Fruit fly (Drosophila melanogaster): ENCODE measurements around the gene fws.

Gene fws

dm6 chr2L:17431359-17431675, 49.5 kb downstream of the fws start (continued):
- TF ChIP-seq CG17359 (tag; optimal IDR thresholded peaks at IDR 0.05), result peak; percentile 46
- 0 out of 2 replicates have a peak, but pooled peaks have one; percentile 12 for TF ChIP-seq vvl (GFP tag; IDR thresholded peaks at IDR 0.05)
- no peak for TF ChIP-seq Elba2 (GFP tag; optimal IDR thresholded peaks at IDR 0.05)
- no peak for TF ChIP-seq nmo (GFP tag; optimal IDR thresholded peaks at IDR 0.05)
- peak; percentile 70 for TF ChIP-seq dmrt99B (tag; optimal IDR thresholded peaks at IDR 0.05)
- TF ChIP-seq wor (GFP tag; IDR thresholded peaks at IDR 0.05), result no peak
- TF ChIP-seq Fer1 (GFP tag; optimal IDR thresholded peaks at IDR 0.05), result no peak
- TF ChIP-seq CG17361 (GFP tag; IDR thresholded peaks at IDR 0.05), result no peak
- peak; percentile 28; the same call in 1 of the 2 replicates for TF ChIP-seq ap (GFP tag; IDR thresholded peaks at IDR 0.05)
- no peak for TF ChIP-seq ssp (GFP tag; IDR thresholded peaks at IDR 0.05)
- TF ChIP-seq Asciz (GFP tag; optimal IDR thresholded peaks at IDR 0.05), result peak; percentile 43
- peak; percentile 1 for TF ChIP-seq fd96Cb (tag; optimal IDR thresholded peaks at IDR 0.05)
- peak; percentile 27 for TF ChIP-seq CG30403 (GFP tag; optimal IDR thresholded peaks at IDR 0.05)
- no peak for TF ChIP-seq CG2129 (GFP tag; IDR thresholded peaks at IDR 0.05; ENCODE audit: partially characterized antibody)
- TF ChIP-seq Nf-YC (tag; optimal IDR thresholded peaks at IDR 0.05), result no peak
- TF ChIP-seq NC2β (GFP tag; optimal IDR thresholded peaks at IDR 0.05), result no peak
- 0 out of 3 replicates have a peak, but pooled peaks have one; percentile 15 for TF ChIP-seq Aef1 (GFP tag; IDR thresholded peaks at IDR 0.05)
- TF ChIP-seq h (optimal IDR thresholded peaks at IDR 0.05), result no peak
- TF ChIP-seq z (GFP tag; IDR thresholded peaks at IDR 0.05), result no peak
- peak; percentile 14; the same call in 1 of the 2 replicates for TF ChIP-seq CG14441 (GFP tag; IDR thresholded peaks at IDR 0.05)
- no peak for TF ChIP-seq Xrp1 (GFP tag; IDR thresholded peaks at IDR 0.05)
- 0 out of 2 replicates have a peak, but pooled peaks have one; percentile 4 for TF ChIP-seq stc (GFP tag; IDR thresholded peaks at IDR 0.05)
- peak; percentile 17; the same call in 1 of the 2 replicates for TF ChIP-seq Ada2b (GFP tag; IDR thresholded peaks at IDR 0.05)
- TF ChIP-seq maf-S (GFP tag; optimal IDR thresholded peaks at IDR 0.05), result no peak
- TF ChIP-seq Ets65A (GFP tag), result peak; percentile 39
- TF ChIP-seq Oli (tag; optimal IDR thresholded peaks at IDR 0.05), result peak; percentile 26
- TF ChIP-seq run (tag; optimal IDR thresholded peaks at IDR 0.05), result peak; percentile 20
- 0 out of 3 replicates have a peak, but pooled peaks have one; percentile 34 for TF ChIP-seq dysf (GFP tag; IDR thresholded peaks at IDR 0.05)
- TF ChIP-seq CG15269 (tag; optimal IDR thresholded peaks at IDR 0.05), result peak; percentile 9
- peak; percentile 52 for TF ChIP-seq gem (tag; optimal IDR thresholded peaks at IDR 0.05)
- TF ChIP-seq Sox100B (GFP tag; optimal IDR thresholded peaks at IDR 0.05), result peak; percentile 35
- 0 out of 2 replicates have a peak, but pooled peaks have one; percentile 19 for TF ChIP-seq HLH3B (GFP tag; IDR thresholded peaks at IDR 0.05)
- TF ChIP-seq eve (GFP tag; optimal IDR thresholded peaks at IDR 0.05), result peak in 1 of 2 experiments; percentile 18

- TF ChIP-seq ci (GFP tag; IDR thresholded peaks at IDR 0.05) (0 out of 3 replicates have a peak, but pooled peaks have one; percentile 16), zfh2 (GFP tag; optimal IDR thresholded peaks at IDR 0.05) (peak; percentile 1), Pdp1 (GFP tag; optimal IDR thresholded peaks at IDR 0.05) (peak in 1 of 2 experiments; percentile 84), sd (tag; optimal IDR thresholded peaks at IDR 0.05) (peak; percentile 15), Trl (optimal IDR thresholded peaks at IDR 0.05) (peak; percentile 46 to 48), Trl (GFP tag; optimal IDR thresholded peaks at IDR 0.05) (no peak), PHDP (tag; optimal IDR thresholded peaks at IDR 0.05) (peak; percentile 23), Med (GFP tag) (peak; percentile 50), CG30431 (GFP tag; optimal IDR thresholded peaks at IDR 0.05) (no peak), Eip74EF (GFP tag; optimal IDR thresholded peaks at IDR 0.05) (peak in 1 of 2 experiments; percentile 20), stc (GFP tag; IDR thresholded peaks at IDR 0.05) (0 out of 2 replicates have a peak, but pooled peaks have one; percentile 7), CG8290 (GFP tag; optimal IDR thresholded peaks at IDR 0.05) (no peak), CG8290 (tag; optimal IDR thresholded peaks at IDR 0.05) (peak in 1 of 2 experiments; percentile 11), D19A (tag; optimal IDR thresholded peaks at IDR 0.05) (peak; percentile 12), Stat92E (GFP tag; optimal IDR thresholded peaks at IDR 0.05) (peak in 1 of 3 experiments; percentile 1), bab2 (GFP tag; optimal IDR thresholded peaks at IDR 0.05) (no peak), Oli (tag; optimal IDR thresholded peaks at IDR 0.05) (no peak), chinmo (GFP tag; IDR thresholded peaks at IDR 0.05; ENCODE audit: partially characterized antibody) (peak; percentile 76; the same call in 3 of the 4 replicates), cg (GFP tag; optimal IDR thresholded peaks at IDR 0.05) (peak; percentile 72), run (tag; optimal IDR thresholded peaks at IDR 0.05) (no peak)
These were observed 50.0 kb downstream of the fws start for dm6 chr2L:17430602-17431358.

Data from whole organism, embryonic.